Fruit fly (Drosophila melanogaster) whole organism, embryonic: Measurements from ENCODE around the gene Prat2.

ENCODE experiments used
- Antp ChIP-seq: fragments of 200-800 bp; sonication (Bioruptor generic); optimal IDR thresholded peaks from 3 replicates; lab custom pipeline; 2016; ENCODE audit warnings: missing biosample characterization, missing genetic modification characterization
- CG10462 ChIP-seq: fragments of 200-800 bp; sonication (Bioruptor generic); optimal IDR thresholded peaks from 2 replicates; lab custom pipeline; 2016; ENCODE audit warnings: missing biosample characterization, missing genetic modification characterization
- CG10543 ChIP-seq: fragments of 200-800 bp; sonication (Bioruptor generic); optimal IDR thresholded peaks from 3 replicates; lab custom pipeline; 2017; ENCODE audit warnings: missing biosample characterization, mild to moderate bottlenecking, missing genetic modification characterization, moderate library complexity
- CG11695 ChIP-seq: fragments of 200-800 bp; sonication (Bioruptor generic); IDR thresholded peaks from 3 replicates; pipeline ENCODE4 v1.3.6; 2022; ENCODE audit warnings: missing biosample characterization, missing genetic modification characterization
- CG13287 ChIP-seq: fragments of 200-800 bp; sonication (Bioruptor generic); IDR thresholded peaks from 2 replicates; pipeline ENCODE4 v1.3.6; 2022; ENCODE audit warnings: missing biosample characterization, missing genetic modification characterization; ENCODE audit not compliant: partially characterized antibody
- CG14710 ChIP-seq: fragments of 200-800 bp; sonication (Bioruptor generic); optimal IDR thresholded peaks from 3 replicates; lab custom pipeline; 2019; ENCODE audit warnings: missing biosample characterization, mild to moderate bottlenecking, missing genetic modification characterization, moderate library complexity
- CG17912 ChIP-seq: fragments of 200-800 bp; sonication (Bioruptor generic); optimal IDR thresholded peaks from 2 replicates; lab custom pipeline; 2018; ENCODE audit warnings: missing biosample characterization, mild to moderate bottlenecking, missing genetic modification characterization
- CG34376 ChIP-seq: fragments of 200-800 bp; sonication (Bioruptor generic); optimal IDR thresholded peaks from 2 replicates; lab custom pipeline; 2018; ENCODE audit warnings: missing biosample characterization, mild to moderate bottlenecking, missing genetic modification characterization
- CG7357 ChIP-seq: fragments of 200-800 bp; sonication (Bioruptor generic); IDR thresholded peaks from 3 replicates; pipeline ENCODE4 v1.3.6; 2022; ENCODE audit warnings: missing biosample characterization, missing genetic modification characterization
- CG7372 ChIP-seq: fragments of 200-800 bp; sonication (Bioruptor generic); IDR thresholded peaks from 2 replicates; pipeline ENCODE4 v1.3.6; 2022; ENCODE audit warnings: missing biosample characterization, missing genetic modification characterization
- D ChIP-seq, 2 experiments: fragments of 200-800 bp in 1 of 2; fragments of >200 bp in 1 of 2; sonication (Bioruptor generic) in 1 of 2; optimal IDR thresholded peaks; 2 replicates in 1 of 2; 3 replicates in 1 of 2; lab custom pipeline; 2017; ENCODE audit warnings: mild to moderate bottlenecking in 1 of 2, missing biosample characterization in 1 of 2, missing genetic modification characterization in 1 of 2, missing genetic modification reagents in 1 of 2
- D19B ChIP-seq: fragments of 200-800 bp; sonication (Bioruptor generic); optimal IDR thresholded peaks from 2 replicates; lab custom pipeline; 2017; ENCODE audit warnings: missing biosample characterization, mild to moderate bottlenecking, missing genetic modification characterization
- Ets65A ChIP-seq: fragments of 200-800 bp; sonication (Bioruptor generic); peaks from one replicate; lab custom pipeline; 2016; ENCODE audit warnings: missing biosample characterization, missing genetic modification characterization
- GATAe ChIP-seq: fragments of 200-800 bp; sonication (Bioruptor generic); conservative IDR thresholded peaks from 2 replicates; pipeline ENCODE4 v1.3.6; 2022; ENCODE audit warnings: missing biosample characterization, missing genetic modification characterization
- HmgD ChIP-seq: fragments of 200-800 bp; sonication (Bioruptor generic); optimal IDR thresholded peaks from 3 replicates; lab custom pipeline; 2016; ENCODE audit warnings: missing biosample characterization, missing genetic modification characterization
- Hr3 ChIP-seq: fragments of 200-800 bp; sonication (Bioruptor generic); optimal IDR thresholded peaks from 3 replicates; lab custom pipeline; 2016; ENCODE audit warnings: missing biosample characterization, missing genetic modification characterization
- MBD-R2 ChIP-seq: fragments of 200-800 bp; sonication (Bioruptor generic); IDR thresholded peaks from 2 replicates; pipeline ENCODE4 v1.3.6; 2022; ENCODE audit warnings: missing biosample characterization, missing genetic modification characterization
- Pdp1 ChIP-seq, 2 experiments: fragments of 200-800 bp; sonication (Bioruptor generic); optimal IDR thresholded peaks; 3 replicates each; lab custom pipeline; 2016; ENCODE audit warnings: missing biosample characterization in 2 of 2, missing genetic modification characterization in 2 of 2, mild to moderate bottlenecking in 1 of 2, moderate library complexity in 1 of 2
- aop ChIP-seq: fragments of 200-800 bp; sonication (Bioruptor generic); IDR thresholded peaks from 2 replicates; pipeline ENCODE4 v1.3.6; 2022; ENCODE audit warnings: missing biosample characterization, missing genetic modification characterization
- ap ChIP-seq: fragments of 200-800 bp; sonication (Bioruptor generic); IDR thresholded peaks from 2 replicates; pipeline ENCODE4 v1.3.6; 2022; ENCODE audit warnings: missing biosample characterization, missing genetic modification characterization
- chinmo ChIP-seq: fragments of 200-800 bp; sonication (Bioruptor generic); IDR thresholded peaks from 4 replicates; pipeline ENCODE4 v1.3.6; 2022; ENCODE audit warnings: missing biosample characterization, missing genetic modification characterization; ENCODE audit not compliant: partially characterized antibody
- ci ChIP-seq: fragments of 200-800 bp; sonication (Bioruptor generic); IDR thresholded peaks from 3 replicates; pipeline ENCODE4 v1.3.6; 2022; ENCODE audit warnings: missing biosample characterization, missing genetic modification characterization
- corto ChIP-seq: fragments of 200-800 bp; sonication (Bioruptor generic); optimal IDR thresholded peaks from 2 replicates; lab custom pipeline; 2016; ENCODE audit warnings: missing biosample characterization, mild to moderate bottlenecking, missing genetic modification characterization, moderate library complexity
- exex ChIP-seq: fragments of 200-800 bp; sonication (Bioruptor generic); optimal IDR thresholded peaks from 4 replicates; lab custom pipeline; 2018; ENCODE audit warnings: missing biosample characterization, mild to moderate bottlenecking, missing genetic modification characterization, moderate library complexity
- fd96Cb ChIP-seq: fragments of 200-800 bp; sonication (Bioruptor generic); optimal IDR thresholded peaks from 2 replicates; lab custom pipeline; 2018; ENCODE audit warnings: missing biosample characterization, mild to moderate bottlenecking, missing genetic modification characterization, moderate library complexity
- grn ChIP-seq: fragments of 200-800 bp; sonication (Bioruptor generic); optimal IDR thresholded peaks from 3 replicates; lab custom pipeline; 2017; ENCODE audit warnings: missing biosample characterization, missing genetic modification characterization
- luna ChIP-seq: fragments of 200-800 bp; sonication (Bioruptor generic); optimal IDR thresholded peaks from 2 replicates; lab custom pipeline; 2016; ENCODE audit warnings: missing biosample characterization, missing genetic modification characterization
- mirr ChIP-seq: fragments of 200-800 bp; sonication (Bioruptor generic); optimal IDR thresholded peaks from 3 replicates; lab custom pipeline; 2018; ENCODE audit warnings: missing biosample characterization, mild to moderate bottlenecking, missing genetic modification characterization
- pros ChIP-seq: fragments of 200-800 bp; sonication (Bioruptor generic); optimal IDR thresholded peaks from 3 replicates; lab custom pipeline; 2019; ENCODE audit warnings: missing biosample characterization, mild to moderate bottlenecking, missing genetic modification characterization, moderate library complexity
- pum ChIP-seq: fragments of 200-800 bp; sonication (Bioruptor generic); optimal IDR thresholded peaks from 2 replicates; lab custom pipeline; 2016; ENCODE audit warnings: missing biosample characterization, missing genetic modification characterization
- ro ChIP-seq: fragments of 200-800 bp; sonication (Bioruptor generic); IDR thresholded peaks from 2 replicates; pipeline ENCODE4 v1.3.6; 2022; ENCODE audit warnings: missing biosample characterization, missing genetic modification characterization
- sens ChIP-seq: fragments of 200-800 bp; sonication (Bioruptor generic); peaks from one replicate; lab custom pipeline; 2016; ENCODE audit warnings: missing biosample characterization, missing genetic modification characterization
- wor ChIP-seq: fragments of 200-800 bp; sonication (Bioruptor generic); IDR thresholded peaks from 2 replicates; pipeline ENCODE4 v1.3.6; 2022; ENCODE audit warnings: missing biosample characterization, missing genetic modification characterization
- zfh2 ChIP-seq: fragments of 200-800 bp; sonication (Bioruptor generic); optimal IDR thresholded peaks from 2 replicates; lab custom pipeline; 2016; ENCODE audit warnings: missing biosample characterization, missing genetic modification characterization

Gene Prat2

dm6 chr3L:6963792-6964487, 49.3 kb upstream of the Prat2 start (continued):
- TF ChIP-seq ci (GFP tag; lab: Robert Waterston, UW): peak; percentile 82
- TF ChIP-seq pros: no peak
- TF ChIP-seq D (optimal IDR thresholded peaks at IDR 0.05; lab: Kevin White, UChicago): no peak
- peak; percentile 81 for TF ChIP-seq D (GFP tag; optimal IDR thresholded peaks at IDR 0.05; lab: Kevin White, UChicago)
- TF ChIP-seq CG10462 (GFP tag; lab: Kevin White, UChicago): peak; percentile 79

- TF ChIP-seq wor (GFP tag; lab: Robert Waterston, UW) (no peak), ro (GFP tag; lab: Robert Waterston, UW) (no peak), sens (GFP tag; lab: Kevin White, UChicago) (peak; percentile 68), aop (GFP tag; lab: Robert Waterston, UW) (peak; percentile 43; the same call in 1 of the 2 replicates), exex (tag; lab: Kevin White, UChicago) (peak; percentile 83), GATAe (GFP tag; lab: Robert Waterston, UW) (peak; percentile 67), CG11695 (GFP tag; lab: Robert Waterston, UW) (no peak), Hr3 (GFP tag; lab: Kevin White, UChicago) (no peak), CG10543 (peak; percentile 4), luna (GFP tag; lab: Kevin White, UChicago) (no peak), CG13287 (GFP tag; lab: Robert Waterston, UW) (no peak), zfh2 (GFP tag; lab: Kevin White, UChicago) (no peak), CG17912 (GFP tag; lab: Kevin White, UChicago) (peak; percentile 26), CG34376 (peak; percentile 2), CG7357 (no peak), chinmo (GFP tag; lab: Robert Waterston, UW) (peak; percentile 85; the same call in 1 of the 4 replicates)
Observed at dm6 chr3L:6963175-6963574, 48.5 kb upstream of the Prat2 start.

- TF ChIP-seq exex (tag; lab: Kevin White, UChicago) (peak; percentile 71), D19B (GFP tag; lab: Kevin White, UChicago) (no peak), Antp (GFP tag; lab: Kevin White, UChicago) (no peak), HmgD (GFP tag; lab: Kevin White, UChicago) (no peak), CG34376 (peak; percentile 53), MBD-R2 (GFP tag; lab: Robert Waterston, UW) (no peak), Ets65A (GFP tag; lab: Kevin White, UChicago) (peak; percentile 75), mirr (GFP tag; lab: Kevin White, UChicago) (no peak), CG14710 (tag; lab: Kevin White, UChicago) (no peak), pum (GFP tag; lab: Kevin White, UChicago) (no peak), fd96Cb (tag; lab: Kevin White, UChicago) (no peak), CG7372 (GFP tag; lab: Robert Waterston, UW) (no peak), ap (GFP tag; lab: Robert Waterston, UW) (no peak), Pdp1 (GFP tag; optimal IDR thresholded peaks at IDR 0.05; lab: Kevin White, UChicago) (peak in 1 of 2 experiments; percentile 73), grn (GFP tag; lab: Kevin White, UChicago) (peak; percentile 50), corto (GFP tag; lab: Kevin White, UChicago) (peak; percentile 16)
Observed at dm6 chr3L:6961992-6962570, 47.4 kb upstream of the Prat2 start.
